Comparison of ENCODE assay signal across 5 fruit fly cellular contexts in genomic region chr3R:19147511-19148239, dm6.
TF ChIP-seq lines count a peak whose summit lies in the region.

Ppcs (minus strand) TSS chr3R:19147910.

TF ChIP-seq in whole organism, adult, 20 proteins besides CTCF, POLR2A, EP300 and RAD21 (continued from another document):
- peak; percentile 89 for TF ChIP-seq ovo (GFP tag; optimal IDR thresholded peaks at IDR 0.05; lab: Kevin White, UChicago)
- TF ChIP-seq cic (GFP tag; optimal IDR thresholded peaks at IDR 0.05; lab: Kevin White, UChicago) = peak; percentile 90
- TF ChIP-seq CG12768 (GFP tag; optimal IDR thresholded peaks at IDR 0.05; lab: Kevin White, UChicago) = peak; percentile 94
TF ChIP-seq in whole organism, adult: peak in this region for 19.

TF ChIP-seq in whole organism, embryonic, 481 proteins besides CTCF, POLR2A, EP300 and RAD21 (continued from another document and continues in another):
- peak; percentile 68 for TF ChIP-seq MBD-R2 (GFP tag; IDR thresholded peaks at IDR 0.05; lab: Robert Waterston, UW)
- no peak for TF ChIP-seq sens-2 (GFP tag; IDR thresholded peaks at IDR 0.05; lab: Robert Waterston, UW)
- TF ChIP-seq croc (GFP tag; conservative IDR thresholded peaks at IDR 0.05; lab: Robert Waterston, UW) = peak; percentile 13; the same call in 1 of the 3 replicates
- no peak for TF ChIP-seq dati (GFP tag; IDR thresholded peaks at IDR 0.05; lab: Robert Waterston, UW)
- peak; percentile 50 for TF ChIP-seq tin (GFP tag; optimal IDR thresholded peaks at IDR 0.05; lab: Kevin White, UChicago)
- peak; percentile 58 for TF ChIP-seq her (GFP tag; optimal IDR thresholded peaks at IDR 0.05; lab: Kevin White, UChicago)
- TF ChIP-seq CG6254 (GFP tag; optimal IDR thresholded peaks at IDR 0.05; lab: Kevin White, UChicago) = peak; percentile 57
- TF ChIP-seq sens (GFP tag; lab: Kevin White, UChicago) = peak; percentile 81
- TF ChIP-seq CG17385 (GFP tag; optimal IDR thresholded peaks at IDR 0.05; lab: Kevin White, UChicago) = peak; percentile 59
- TF ChIP-seq CG11247 (GFP tag; IDR thresholded peaks at IDR 0.05; lab: Robert Waterston, UW) = 0 out of 2 replicates have a peak, but pooled peaks have one; percentile 27
- no peak for TF ChIP-seq so (GFP tag; IDR thresholded peaks at IDR 0.05; lab: Robert Waterston, UW)
- TF ChIP-seq cad (GFP tag; optimal IDR thresholded peaks at IDR 0.05; lab: Kevin White, UChicago) = no peak
- peak; percentile 54 for TF ChIP-seq da (GFP tag; optimal IDR thresholded peaks at IDR 0.05; lab: Kevin White, UChicago)
- peak; percentile 62 for TF ChIP-seq HmgZ (tag; optimal IDR thresholded peaks at IDR 0.05; lab: Kevin White, UChicago)
- no peak for TF ChIP-seq CG32767 (GFP tag; IDR thresholded peaks at IDR 0.05; lab: Robert Waterston, UW)
- TF ChIP-seq unpg (GFP tag; optimal IDR thresholded peaks at IDR 0.05; lab: Kevin White, UChicago) = peak; percentile 20
- no peak for TF ChIP-seq nerfin-2 (GFP tag; IDR thresholded peaks at IDR 0.05; lab: Robert Waterston, UW; ENCODE audit: partially characterized antibody)
- TF ChIP-seq ATbp (GFP tag; optimal IDR thresholded peaks at IDR 0.05; lab: Kevin White, UChicago) = no peak
- TF ChIP-seq tap (tag; optimal IDR thresholded peaks at IDR 0.05; lab: Kevin White, UChicago) = no peak
- TF ChIP-seq twi (tag; optimal IDR thresholded peaks at IDR 0.05; lab: Kevin White, UChicago) = peak; percentile 60
- no peak for TF ChIP-seq eve (GFP tag; optimal IDR thresholded peaks at IDR 0.05; lab: Kevin White, UChicago)
- peak; percentile 77 for TF ChIP-seq Hmr (GFP tag; optimal IDR thresholded peaks at IDR 0.05; lab: Kevin White, UChicago)
- TF ChIP-seq CG10979 (tag; optimal IDR thresholded peaks at IDR 0.05; lab: Kevin White, UChicago) = peak; percentile 43
- TF ChIP-seq CG4854 (GFP tag; optimal IDR thresholded peaks at IDR 0.05; lab: Kevin White, UChicago) = peak; percentile 43
- TF ChIP-seq CG2712 (tag; optimal IDR thresholded peaks at IDR 0.05; lab: Kevin White, UChicago) = peak; percentile 44
- no peak for TF ChIP-seq gsb (GFP tag; IDR thresholded peaks at IDR 0.05; lab: Robert Waterston, UW)
- TF ChIP-seq CG3065 (GFP tag; optimal IDR thresholded peaks at IDR 0.05; lab: Kevin White, UChicago) = no peak
- TF ChIP-seq HLHmδ (GFP tag; optimal IDR thresholded peaks at IDR 0.05; lab: Kevin White, UChicago) = peak; percentile 50
- TF ChIP-seq tio (GFP tag; optimal IDR thresholded peaks at IDR 0.05; lab: Kevin White, UChicago) = peak; percentile 25
- peak; percentile 75 for TF ChIP-seq CG30403 (GFP tag; optimal IDR thresholded peaks at IDR 0.05; lab: Kevin White, UChicago)
- peak; percentile 50 for TF ChIP-seq NC2β (GFP tag; optimal IDR thresholded peaks at IDR 0.05; lab: Kevin White, UChicago)
- peak; percentile 38; the same call in 1 of the 3 replicates for TF ChIP-seq knrl (GFP tag; IDR thresholded peaks at IDR 0.05; lab: Robert Waterston, UW; ENCODE audit: partially characterized antibody)

TF ChIP-seq in whole organism, prepupa, 60 proteins besides CTCF, POLR2A, EP300 and RAD21 (continued from another document and continues in another):
- TF ChIP-seq Blimp-1 (GFP tag; optimal IDR thresholded peaks at IDR 0.05; lab: Kevin White, UChicago) (peak; percentile 58), dsx (GFP tag; optimal IDR thresholded peaks at IDR 0.05; lab: Kevin White, UChicago; ENCODE audit: poor library complexity, severe bottlenecking) (peak; percentile 59), esn (GFP tag; optimal IDR thresholded peaks at IDR 0.05; lab: Kevin White, UChicago) (peak; percentile 69), Ets21C (GFP tag; optimal IDR thresholded peaks at IDR 0.05; lab: Kevin White, UChicago) (peak; percentile 41), lz (GFP tag; optimal IDR thresholded peaks at IDR 0.05; lab: Kevin White, UChicago) (peak; percentile 48), CG8119 (GFP tag; IDR thresholded peaks at IDR 0.05; lab: Robert Waterston, UW) (peak; percentile 78), CG6163 (GFP tag; IDR thresholded peaks at IDR 0.05; lab: Robert Waterston, UW) (peak; percentile 63; the same call in 2 of the 3 replicates), CG8319 (GFP tag; optimal IDR thresholded peaks at IDR 0.05; lab: Kevin White, UChicago) (peak; percentile 68), CG8632 (GFP tag; optimal IDR thresholded peaks at IDR 0.05; lab: Kevin White, UChicago) (peak; percentile 46), CG9139 (GFP tag; optimal IDR thresholded peaks at IDR 0.05; lab: Kevin White, UChicago) (peak; percentile 92), achi (GFP tag; optimal IDR thresholded peaks at IDR 0.05; lab: Kevin White, UChicago) (peak; percentile 76), Hr39 (GFP tag; optimal IDR thresholded peaks at IDR 0.05; lab: Kevin White, UChicago) (peak; percentile 55), Sox102F (GFP tag; optimal IDR thresholded peaks at IDR 0.05; lab: Kevin White, UChicago) (peak; percentile 56), CG6854 (GFP tag; optimal IDR thresholded peaks at IDR 0.05; lab: Kevin White, UChicago) (peak; percentile 96), CG15336 (GFP tag; IDR thresholded peaks at IDR 0.05; lab: Robert Waterston, UW) (peak; percentile 74), vri (GFP tag; optimal IDR thresholded peaks at IDR 0.05; lab: Kevin White, UChicago) (peak; percentile 52), Sox15 (GFP tag; optimal IDR thresholded peaks at IDR 0.05; lab: Kevin White, UChicago) (no peak), CG6792 (GFP tag; optimal IDR thresholded peaks at IDR 0.05; lab: Kevin White, UChicago) (no peak), CG11762 (GFP tag; optimal IDR thresholded peaks at IDR 0.05; lab: Kevin White, UChicago; ENCODE audit: insufficient read depth) (peak; percentile 66), CG3919 (GFP tag; optimal IDR thresholded peaks at IDR 0.05; lab: Kevin White, UChicago) (peak; percentile 84), Eip75B (GFP tag; optimal IDR thresholded peaks at IDR 0.05; lab: Kevin White, UChicago) (peak; percentile 69), Gug (GFP tag; IDR thresholded peaks at IDR 0.05; lab: Robert Waterston, UW) (0 out of 2 replicates have a peak, but pooled peaks have one; percentile 17), CG11902 (GFP tag; optimal IDR thresholded peaks at IDR 0.05; lab: Kevin White, UChicago) (no peak), acj6 (GFP tag; optimal IDR thresholded peaks at IDR 0.05; lab: Kevin White, UChicago) (peak; percentile 50), Hr4 (GFP tag; optimal IDR thresholded peaks at IDR 0.05; lab: Kevin White, UChicago) (peak; percentile 44), eg (GFP tag; IDR thresholded peaks at IDR 0.05; lab: Robert Waterston, UW) (peak; percentile 71), CG6276 (GFP tag; optimal IDR thresholded peaks at IDR 0.05; lab: Kevin White, UChicago) (peak; percentile 93), Eip93F (GFP tag; optimal IDR thresholded peaks at IDR 0.05; lab: Kevin White, UChicago) (peak; percentile 56), ss (GFP tag; optimal IDR thresholded peaks at IDR 0.05; lab: Kevin White, UChicago) (peak; percentile 94 to 95), Hr38 (GFP tag; optimal IDR thresholded peaks at IDR 0.05; lab: Kevin White, UChicago) (no peak), CG16779 (tag; optimal IDR thresholded peaks at IDR 0.05; lab: Kevin White, UChicago) (peak; percentile 91), fkh (GFP tag; optimal IDR thresholded peaks at IDR 0.05; lab: Kevin White, UChicago) (peak; percentile 51)

TF ChIP-seq in whole organism, pupa, 21 proteins besides CTCF, POLR2A, EP300 and RAD21 (continued from another document):
- TF ChIP-seq CG12605 (GFP tag; IDR thresholded peaks at IDR 0.05; lab: Robert Waterston, UW) = peak; percentile 89

TF ChIP-seq in whole organism, wandering third instar larva, 38 proteins besides CTCF, POLR2A, EP300 and RAD21 (continued from another document):
- TF ChIP-seq foxo (GFP tag; optimal IDR thresholded peaks at IDR 0.05; lab: Kevin White, UChicago) (peak in 1 of 2 experiments; percentile 76), pan (optimal IDR thresholded peaks at IDR 0.05; lab: Kevin White, UChicago) (no peak), tai (GFP tag; optimal IDR thresholded peaks at IDR 0.05; lab: Kevin White, UChicago) (peak; percentile 76), br (GFP tag; optimal IDR thresholded peaks at IDR 0.05; lab: Kevin White, UChicago) (peak; percentile 77), Rel (GFP tag; optimal IDR thresholded peaks at IDR 0.05; lab: Kevin White, UChicago) (no peak), Rel (tag; optimal IDR thresholded peaks at IDR 0.05; lab: Kevin White, UChicago) (no peak), OdsH (GFP tag; optimal IDR thresholded peaks at IDR 0.05; lab: Kevin White, UChicago) (peak; percentile 71), Myc (optimal IDR thresholded peaks at IDR 0.05; lab: Kevin White, UChicago) (peak; percentile 69), lola (GFP tag; optimal IDR thresholded peaks at IDR 0.05; lab: Kevin White, UChicago) (no peak), N (GFP tag; optimal IDR thresholded peaks at IDR 0.05; lab: Kevin White, UChicago) (no peak), dsf (GFP tag; optimal IDR thresholded peaks at IDR 0.05; lab: Kevin White, UChicago; ENCODE audit: borderline replicate concordance) (no peak), CG32264 (GFP tag; optimal IDR thresholded peaks at IDR 0.05; lab: Kevin White, UChicago) (peak; percentile 4), Dfd (GFP tag; optimal IDR thresholded peaks at IDR 0.05; lab: Kevin White, UChicago) (no peak), brk (GFP tag; optimal IDR thresholded peaks at IDR 0.05; lab: Kevin White, UChicago) (peak; percentile 51), rgr (GFP tag; optimal IDR thresholded peaks at IDR 0.05; lab: Kevin White, UChicago) (peak; percentile 65), fru (GFP tag; optimal IDR thresholded peaks at IDR 0.05; lab: Kevin White, UChicago) (peak; percentile 71), jim (GFP tag; optimal IDR thresholded peaks at IDR 0.05; lab: Kevin White, UChicago) (peak; percentile 62)
